Worm (Caenorhabditis elegans): ENCODE data around the gene asp-8.

DNA sequence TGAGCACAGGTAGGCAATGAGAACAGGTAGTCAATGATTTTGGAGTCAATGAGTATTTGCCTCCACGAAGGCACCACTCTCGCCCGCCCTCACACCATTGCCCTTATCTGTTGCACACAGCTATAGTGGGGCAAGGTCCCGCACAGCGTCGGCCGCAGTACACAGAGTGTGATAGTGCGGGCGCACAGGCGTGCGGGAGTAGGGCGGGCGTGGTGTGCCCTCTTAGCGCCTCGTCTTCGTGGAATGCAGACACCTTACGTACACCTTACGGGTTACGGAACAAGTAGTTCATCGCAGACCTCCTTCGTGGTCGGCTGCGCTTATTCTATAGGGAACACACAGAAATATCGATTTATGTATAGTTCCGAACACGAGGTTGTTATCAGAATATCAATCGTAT is 6.4 kb upstream of the asp-8 start:
- no peak for TF ChIP-seq pha-4 (tag; optimal IDR thresholded peaks at IDR 0.05)
- TF ChIP-seq sem-2 (GFP tag; optimal IDR thresholded peaks at IDR 0.05) = no peak
- TF ChIP-seq mls-2 (tag; optimal IDR thresholded peaks at IDR 0.05) = no peak

Data from whole organism, mixed stage, embryonic.